Fruit fly (Drosophila melanogaster): ENCODE data around the gene CG33271.

DNA sequence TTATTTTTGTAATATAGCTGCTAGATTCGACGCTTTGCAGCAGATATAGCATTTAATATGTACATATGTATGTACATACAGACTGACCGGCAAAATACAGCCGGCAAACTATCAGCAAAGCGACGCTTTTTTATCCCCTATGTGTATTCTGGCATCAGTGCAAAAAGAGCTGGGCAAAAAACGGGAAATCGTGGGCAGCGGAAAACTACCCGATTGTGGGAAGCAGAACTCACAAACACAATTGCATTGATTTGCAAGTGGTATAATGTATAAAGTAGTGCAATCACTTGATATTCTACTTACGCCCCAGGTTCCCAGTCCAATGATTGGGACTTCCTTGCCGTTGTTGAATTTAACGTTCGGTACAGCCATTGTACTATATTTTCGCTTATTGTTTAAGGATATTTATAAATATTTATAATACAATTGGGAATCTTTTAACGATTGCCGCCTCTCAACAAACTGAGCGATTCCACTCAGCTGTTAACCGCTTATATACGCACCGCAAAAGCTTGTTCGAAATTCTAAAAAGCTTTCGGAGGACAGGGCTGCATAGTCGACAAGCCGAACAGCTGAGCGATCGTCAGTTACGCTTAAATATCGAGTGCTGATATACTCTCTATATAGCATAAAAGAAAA lies 46.1 kb upstream of the CG33271 start:
- no peak for TF ChIP-seq ash1 (GFP tag; optimal IDR thresholded peaks at IDR 0.05)
- TF ChIP-seq CG7372 (GFP tag; IDR thresholded peaks at IDR 0.05): no peak
- TF ChIP-seq CG13424 (tag; optimal IDR thresholded peaks at IDR 0.05): no peak
- no peak for TF ChIP-seq CG7556 (GFP tag; optimal IDR thresholded peaks at IDR 0.05)
- no peak for TF ChIP-seq CG6272 (GFP tag; IDR thresholded peaks at IDR 0.05)
- TF ChIP-seq CG6854 (GFP tag; optimal IDR thresholded peaks at IDR 0.05): no peak

All from whole organism, embryonic.